Fruit fly (Drosophila melanogaster) whole organism, prepupa: ENCODE measurements around the gene Rpt3R.

Experiments
- Blimp-1 ChIP-seq: fragments of 200-800 bp; sonication (Bioruptor generic); optimal IDR thresholded peaks from 3 replicates; lab custom pipeline; 2017; ENCODE audit warnings: missing biosample characterization, missing genetic modification characterization, mild to moderate bottlenecking, moderate library complexity, missing genetic modification reagents
- vri ChIP-seq: fragments of 200-800 bp; sonication (Bioruptor generic); optimal IDR thresholded peaks from 3 replicates; lab custom pipeline; 2016; ENCODE audit warnings: missing biosample characterization, mild to moderate bottlenecking, missing genetic modification characterization

dm6 chr3R:9779764-9780163, 23.5 kb upstream of the Rpt3R start, which contains the start of gene CG12947:
- TF ChIP-seq Blimp-1 (GFP tag; lab: Kevin White, UChicago) (no peak), vri (GFP tag; lab: Kevin White, UChicago) (no peak)
